Fruit fly (Drosophila melanogaster) Kc167 (cell line): ENCODE data around the gene CG4842.

ENCODE experiments used
- Myc ChIP-seq: fragments of >200 bp; optimal IDR thresholded peaks from 2 replicates; lab custom pipeline; 2017; ENCODE audit warnings: missing external identifiers
- Sin3A ChIP-seq: fragments of >200 bp; optimal IDR thresholded peaks from 2 replicates; lab custom pipeline; 2018; ENCODE audit warnings: missing external identifiers
- h ChIP-seq: fragments of >200 bp; optimal IDR thresholded peaks from 3 replicates; lab custom pipeline; 2018; ENCODE audit warnings: missing external identifiers
- insv ChIP-seq: fragments of >200 bp; optimal IDR thresholded peaks from 3 replicates; lab custom pipeline; 2018; ENCODE audit warnings: missing external identifiers
- psq ChIP-seq: fragments of >200 bp; optimal IDR thresholded peaks from 2 replicates; lab custom pipeline; 2017; ENCODE audit warnings: missing external identifiers
- ttk ChIP-seq: sonication (Bioruptor generic); optimal IDR thresholded peaks from 2 replicates; lab custom pipeline; 2017; ENCODE audit warnings: missing external identifiers

DNA sequence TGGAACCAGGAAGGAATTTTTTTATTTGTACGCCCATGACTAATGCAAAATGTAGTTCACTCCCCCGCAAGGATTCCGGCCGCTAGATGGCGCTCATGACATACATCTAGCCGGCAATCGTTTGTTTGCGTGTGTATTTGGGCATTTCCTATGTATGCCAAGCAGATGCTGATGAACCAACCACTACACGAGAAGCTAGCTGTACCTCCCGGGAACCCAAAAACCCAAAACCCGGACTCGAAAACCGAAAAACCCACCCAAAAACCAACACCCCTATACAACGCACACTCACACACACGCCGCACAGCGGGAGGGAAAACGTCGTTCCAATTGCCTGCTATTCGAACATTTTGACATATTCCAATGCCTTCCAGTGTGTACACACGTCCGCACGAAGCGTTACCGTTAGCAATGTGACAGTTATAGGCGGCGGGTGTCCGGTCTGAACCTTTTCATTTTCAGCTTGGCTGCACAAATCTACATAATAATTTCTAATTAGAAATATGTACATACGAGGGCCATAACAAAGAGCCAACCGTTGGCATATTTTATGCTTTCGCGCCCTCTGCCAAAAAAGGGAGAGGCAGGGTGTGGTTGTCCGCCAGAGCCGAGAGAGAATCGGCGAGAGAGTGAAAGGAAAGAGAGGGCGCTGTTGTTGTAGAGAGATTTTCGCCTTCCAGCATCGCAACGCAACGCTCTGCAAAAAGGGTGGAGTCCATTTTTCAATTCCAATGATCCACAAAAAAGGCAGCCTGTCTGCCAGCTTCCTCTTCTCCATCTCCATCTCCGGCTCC lies 39.8 kb downstream of the CG4842 start:
- TF ChIP-seq ttk (lab: Kevin White, UChicago) (no peak), Sin3A (lab: Kevin White, UChicago) (no peak), insv (no peak), h (lab: Kevin White, UChicago) (no peak), Myc (no peak), psq (lab: Kevin White, UChicago) (no peak)
